Worm (Caenorhabditis elegans): ENCODE data around the gene gst-38.

- TF ChIP-seq ceh-82 (tag; optimal IDR thresholded peaks at IDR 0.05) (no peak), ZK546.5 (tag; optimal IDR thresholded peaks at IDR 0.05) (no peak)
These were observed 7.1 kb upstream of the gst-38 start, which contains the start of gene F35E8.13 for ce11 chrV:15922979-15923378.

All from whole organism, L3 larva.